Worm (Caenorhabditis elegans): ENCODE results near the gene nhr-55.

The nhr-55 gene

ce11 chrV:440923-441322 lies 37.0 kb upstream of the nhr-55 start, which contains the start of gene B0554.7:
B0554.7 (minus strand) TSS chrV:441023.
- TF ChIP-seq zip-8 (tag; optimal IDR thresholded peaks at IDR 0.05) (no peak), ham-2 (GFP tag; optimal IDR thresholded peaks at IDR 0.05) (no peak), bed-3 (GFP tag; optimal IDR thresholded peaks at IDR 0.05) (no peak), mls-2 (tag; optimal IDR thresholded peaks at IDR 0.05) (no peak), mab-5 (tag; optimal IDR thresholded peaks at IDR 0.05) (no peak), nhr-12 (tag; optimal IDR thresholded peaks at IDR 0.05) (no peak)

- TF ChIP-seq zip-8 (tag; optimal IDR thresholded peaks at IDR 0.05) (no peak), ces-1 (GFP tag; optimal IDR thresholded peaks at IDR 0.05) (no peak), elt-1 (tag; optimal IDR thresholded peaks at IDR 0.05; ENCODE audit: borderline replicate concordance, insufficient read depth) (no peak), mls-2 (tag; optimal IDR thresholded peaks at IDR 0.05) (no peak), flh-1 (GFP tag; optimal IDR thresholded peaks at IDR 0.05) (no peak), snpc-4 (tag; optimal IDR thresholded peaks at IDR 0.05) (no peak), nhr-76 (tag; optimal IDR thresholded peaks at IDR 0.05) (no peak), unc-120 (tag; optimal IDR thresholded peaks at IDR 0.05; ENCODE audit: poor library complexity, severe bottlenecking) (no peak), M03D4.4 (tag; optimal IDR thresholded peaks at IDR 0.05) (no peak), ham-2 (GFP tag; optimal IDR thresholded peaks at IDR 0.05) (no peak), ztf-11 (tag; optimal IDR thresholded peaks at IDR 0.05) (no peak), ceh-43 (GFP tag; optimal IDR thresholded peaks at IDR 0.05) (no peak), nhr-12 (tag; optimal IDR thresholded peaks at IDR 0.05) (no peak), cnd-1 (tag; optimal IDR thresholded peaks at IDR 0.05) (no peak)
These were observed 34.8 kb upstream of the nhr-55 start, which contains the start of gene srh-33 for ce11 chrV:443193-443592. srh-33 (minus strand) TSS chrV:443293.

ce11 chrV:446574-446973 lies 31.4 kb upstream of the nhr-55 start, which contains the start of gene srh-34:
srh-34 (minus strand) TSS chrV:446674.
- no peak for TF ChIP-seq M03D4.4 (tag; optimal IDR thresholded peaks at IDR 0.05)
- no peak for TF ChIP-seq nhr-2 (tag; optimal IDR thresholded peaks at IDR 0.05)
- TF ChIP-seq ceh-43 (GFP tag; optimal IDR thresholded peaks at IDR 0.05), result no peak
- TF ChIP-seq pha-4 (tag; optimal IDR thresholded peaks at IDR 0.05), result no peak
- TF ChIP-seq nhr-12 (tag; optimal IDR thresholded peaks at IDR 0.05), result no peak
- TF ChIP-seq mep-1 (tag; optimal IDR thresholded peaks at IDR 0.05), result no peak
- TF ChIP-seq lin-13 (tag; optimal IDR thresholded peaks at IDR 0.05), result no peak
- no peak for TF ChIP-seq unc-39 (tag; optimal IDR thresholded peaks at IDR 0.05)
- TF ChIP-seq drap-1 (GFP tag; optimal IDR thresholded peaks at IDR 0.05), result no peak
- no peak for TF ChIP-seq nhr-28 (tag; optimal IDR thresholded peaks at IDR 0.05)
- TF ChIP-seq unc-62 (GFP tag; optimal IDR thresholded peaks at IDR 0.05), result no peak

ce11 chrV:446988-447387 lies 31.0 kb upstream of the nhr-55 start:
- TF ChIP-seq ces-1 (GFP tag; optimal IDR thresholded peaks at IDR 0.05) (no peak), elt-1 (tag; optimal IDR thresholded peaks at IDR 0.05; ENCODE audit: borderline replicate concordance, insufficient read depth) (no peak), ztf-11 (tag; optimal IDR thresholded peaks at IDR 0.05) (no peak), lin-13 (tag; optimal IDR thresholded peaks at IDR 0.05) (no peak), pha-4 (tag; optimal IDR thresholded peaks at IDR 0.05) (no peak), mep-1 (tag; optimal IDR thresholded peaks at IDR 0.05) (no peak), mls-2 (tag; optimal IDR thresholded peaks at IDR 0.05) (no peak), unc-120 (tag; optimal IDR thresholded peaks at IDR 0.05; ENCODE audit: poor library complexity, severe bottlenecking) (no peak), elt-3 (tag; optimal IDR thresholded peaks at IDR 0.05) (no peak), M03D4.4 (tag; optimal IDR thresholded peaks at IDR 0.05) (no peak), ceh-39 (tag; optimal IDR thresholded peaks at IDR 0.05) (no peak), mab-5 (tag; optimal IDR thresholded peaks at IDR 0.05) (no peak), blmp-1 (tag; optimal IDR thresholded peaks at IDR 0.05) (no peak), snpc-4 (tag; optimal IDR thresholded peaks at IDR 0.05) (no peak), zip-8 (tag; optimal IDR thresholded peaks at IDR 0.05) (no peak)

- no peak for TF ChIP-seq ces-1 (GFP tag; optimal IDR thresholded peaks at IDR 0.05)
These were observed 28.8 kb upstream of the nhr-55 start, which contains the start of gene srh-35 for ce11 chrV:449130-449529. srh-35 (minus strand) TSS chrV:449230.

ce11 chrV:449685-450084 lies 28.3 kb upstream of the nhr-55 start, which contains the start of gene M02H5.8:
M02H5.8 (plus strand) TSS chrV:449981.
- TF ChIP-seq unc-62 (GFP tag; optimal IDR thresholded peaks at IDR 0.05) (no peak), sptf-1 (tag; optimal IDR thresholded peaks at IDR 0.05) (no peak), pha-4 (tag; optimal IDR thresholded peaks at IDR 0.05) (no peak), sem-2 (GFP tag; optimal IDR thresholded peaks at IDR 0.05) (no peak), flh-1 (GFP tag; optimal IDR thresholded peaks at IDR 0.05) (no peak), ceh-83 (GFP tag; optimal IDR thresholded peaks at IDR 0.05) (no peak), elt-3 (tag; optimal IDR thresholded peaks at IDR 0.05) (no peak), lin-13 (tag; optimal IDR thresholded peaks at IDR 0.05) (no peak), ham-2 (GFP tag; optimal IDR thresholded peaks at IDR 0.05) (no peak), zip-8 (tag; optimal IDR thresholded peaks at IDR 0.05) (no peak), bed-3 (GFP tag; optimal IDR thresholded peaks at IDR 0.05) (no peak), tbx-8 (GFP tag; optimal IDR thresholded peaks at IDR 0.05) (no peak), M03D4.4 (tag; optimal IDR thresholded peaks at IDR 0.05) (no peak), ceh-39 (tag; optimal IDR thresholded peaks at IDR 0.05) (no peak), mab-5 (tag; optimal IDR thresholded peaks at IDR 0.05) (no peak), nhr-12 (tag; optimal IDR thresholded peaks at IDR 0.05) (no peak), elt-1 (tag; optimal IDR thresholded peaks at IDR 0.05; ENCODE audit: borderline replicate concordance, insufficient read depth) (no peak)

All from whole organism, mixed stage, embryonic.